Worm (Caenorhabditis elegans): ENCODE results near the gene cdr-2.

Gene cdr-2

DNA sequence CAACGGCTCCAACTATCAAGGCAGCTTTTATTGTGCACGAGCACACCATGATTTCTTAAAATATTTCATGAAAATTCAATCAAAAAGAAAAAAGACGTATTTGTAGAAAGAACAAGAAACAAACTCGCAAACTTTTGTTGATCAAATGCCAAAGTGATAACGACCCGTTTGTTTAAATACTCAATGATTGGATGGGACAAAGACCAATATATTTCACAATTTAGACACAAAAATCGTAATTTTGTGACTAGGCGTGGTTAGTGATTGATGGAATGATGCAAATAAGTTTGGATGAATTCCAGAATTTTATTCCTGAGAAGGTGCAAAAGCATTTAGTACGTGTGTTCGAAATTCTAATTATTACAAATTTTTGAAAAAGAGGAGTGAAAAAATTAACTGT is at the start of gene cdr-2:
TSS of gene cdr-2 (minus strand) at position 54 of the 400 bp plus-strand sequence.
- TF ChIP-seq nhr-77 (tag; optimal IDR thresholded peaks at IDR 0.05) (peak; percentile 23), nhr-11 (tag; optimal IDR thresholded peaks at IDR 0.05) (no peak), zfp-2 (tag; optimal IDR thresholded peaks at IDR 0.05) (no peak), dve-1 (tag; optimal IDR thresholded peaks at IDR 0.05; ENCODE audit: insufficient read depth) (peak; percentile 47), arid-1 (GFP tag; conservative IDR thresholded peaks at IDR 0.05) (no peak), nhr-28 (tag; optimal IDR thresholded peaks at IDR 0.05) (peak; percentile 70), pqm-1 (tag; optimal IDR thresholded peaks at IDR 0.05) (peak; percentile 61), daf-16 (GFP tag; optimal IDR thresholded peaks at IDR 0.05) (no peak), daf-16 (tag; optimal IDR thresholded peaks at IDR 0.05) (peak; percentile 63), dmd-6 (GFP tag; IDR thresholded peaks at IDR 0.05) (peak; percentile 77)

ce11 chrV:12462908-12463307 is 47.4 kb upstream of the cdr-2 start, which contains the start of gene egl-10:
TSS of gene egl-10 (minus strand) at chrV:12463008.
- TF ChIP-seq hlh-30 (tag; optimal IDR thresholded peaks at IDR 0.05; ENCODE audit: insufficient read depth) (peak; percentile 11), daf-12 (tag; optimal IDR thresholded peaks at IDR 0.05) (no peak), dve-1 (tag; optimal IDR thresholded peaks at IDR 0.05; ENCODE audit: insufficient read depth) (peak; percentile 19), zag-1 (tag; optimal IDR thresholded peaks at IDR 0.05) (no peak), mes-2 (tag; optimal IDR thresholded peaks at IDR 0.05; ENCODE audit: poor library complexity, severe bottlenecking) (peak; percentile 50), hmg-1.1 (GFP tag; IDR thresholded peaks at IDR 0.05) (0 out of 2 replicates have a peak, but pooled peaks have one; percentile 21), nhr-6 (tag; optimal IDR thresholded peaks at IDR 0.05) (peak; percentile 11)

DNA sequence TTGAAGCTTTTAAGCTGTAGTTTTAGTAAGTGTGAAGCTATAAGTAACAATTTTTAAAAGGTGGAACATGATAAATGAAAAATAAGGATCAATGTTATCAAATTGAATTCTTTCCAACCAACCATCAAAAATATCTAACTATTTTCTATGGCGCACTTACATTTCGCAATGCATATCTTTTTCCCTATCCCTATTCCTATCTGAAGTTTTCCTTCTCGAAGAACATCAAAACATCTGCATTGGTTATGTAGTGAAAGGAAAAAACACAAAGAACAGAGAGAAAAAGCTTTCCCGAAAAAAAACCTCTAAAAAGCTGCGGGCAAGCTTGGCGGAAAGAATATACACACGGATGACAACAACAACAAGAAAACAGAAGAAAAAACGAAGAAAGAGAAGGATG is 45.1 kb upstream of the cdr-2 start:
- no peak for TF ChIP-seq madf-9 (GFP tag; conservative IDR thresholded peaks at IDR 0.05)
- no peak for TF ChIP-seq unc-39 (tag; optimal IDR thresholded peaks at IDR 0.05)
- TF ChIP-seq aly-2 (tag; optimal IDR thresholded peaks at IDR 0.05): no peak
- TF ChIP-seq attf-4 (tag; optimal IDR thresholded peaks at IDR 0.05): no peak
- TF ChIP-seq saeg-2 (GFP tag; IDR thresholded peaks at IDR 0.05): no peak
- peak in 1 of 2 experiments; percentile 36 for TF ChIP-seq lsy-2 (tag; optimal IDR thresholded peaks at IDR 0.05)
- TF ChIP-seq mdt-29 (GFP tag; IDR thresholded peaks at IDR 0.05): no peak
- no peak for TF ChIP-seq hlh-30 (tag; optimal IDR thresholded peaks at IDR 0.05; ENCODE audit: insufficient read depth)
- TF ChIP-seq Y105C5A.15 (GFP tag; IDR thresholded peaks at IDR 0.05): no peak
- TF ChIP-seq mes-2 (tag; optimal IDR thresholded peaks at IDR 0.05; ENCODE audit: poor library complexity, severe bottlenecking): no peak
- TF ChIP-seq Y5F2A.4 (GFP tag; optimal IDR thresholded peaks at IDR 0.05): no peak
- TF ChIP-seq lin-15B (tag; optimal IDR thresholded peaks at IDR 0.05): no peak
- no peak for TF ChIP-seq php-3 (GFP tag; IDR thresholded peaks at IDR 0.05)
- TF ChIP-seq Y48G9A.11 (GFP tag; IDR thresholded peaks at IDR 0.05): no peak
- TF ChIP-seq lin-13 (GFP tag; optimal IDR thresholded peaks at IDR 0.05): no peak
- no peak for TF ChIP-seq F10B5.3 (tag; optimal IDR thresholded peaks at IDR 0.05)
- TF ChIP-seq dmd-8 (GFP tag; IDR thresholded peaks at IDR 0.05): no peak
- no peak for TF ChIP-seq gei-8 (GFP tag; optimal IDR thresholded peaks at IDR 0.05)
- no peak for TF ChIP-seq ztf-7 (tag; optimal IDR thresholded peaks at IDR 0.05)
- no peak for TF ChIP-seq daf-12 (tag; optimal IDR thresholded peaks at IDR 0.05)
- no peak for TF ChIP-seq R02D3.7 (tag; optimal IDR thresholded peaks at IDR 0.05)
- TF ChIP-seq nhr-6 (tag; optimal IDR thresholded peaks at IDR 0.05): no peak
- no peak for TF ChIP-seq rbr-2 (tag; optimal IDR thresholded peaks at IDR 0.05)
- peak; percentile 16 for TF ChIP-seq dve-1 (tag; optimal IDR thresholded peaks at IDR 0.05; ENCODE audit: insufficient read depth)
- TF ChIP-seq lin-29 (GFP tag; IDR thresholded peaks at IDR 0.05): no peak
- peak; percentile 25 for TF ChIP-seq mep-1 (tag; optimal IDR thresholded peaks at IDR 0.05)
- TF ChIP-seq Y75B8A.6 (GFP tag; IDR thresholded peaks at IDR 0.05): no peak
- no peak for TF ChIP-seq ama-1 (optimal IDR thresholded peaks at IDR 0.05)
- TF ChIP-seq mxl-2 (GFP tag; conservative IDR thresholded peaks at IDR 0.05): no peak
- TF ChIP-seq mdl-1 (tag; optimal IDR thresholded peaks at IDR 0.05): peak in 1 of 2 experiments; percentile 32
- no peak for TF ChIP-seq hif-1 (tag; optimal IDR thresholded peaks at IDR 0.05)
- no peak for TF ChIP-seq ceh-20 (GFP tag; IDR thresholded peaks at IDR 0.05)
- TF ChIP-seq unc-62 (GFP tag; optimal IDR thresholded peaks at IDR 0.05 in 1 of 2): no peak
- TF ChIP-seq unc-62 (tag; optimal IDR thresholded peaks at IDR 0.05): no peak
- TF ChIP-seq aha-1 (tag): peak; percentile 68
- no peak for TF ChIP-seq set-16 (GFP tag; IDR thresholded peaks at IDR 0.05)
- TF ChIP-seq sdz-12 (GFP tag; optimal IDR thresholded peaks at IDR 0.05): no peak

All from whole organism, L4 larva.